Fruit fly (Drosophila melanogaster) whole organism, embryonic: ENCODE data around the gene Nplp3.
A peak's percentile ranks its signal among the peaks of the same experiment; 100 is the strongest.

Experiments
- CG10979 ChIP-seq: fragments of 200-800 bp; sonication (Bioruptor generic); optimal IDR thresholded peaks from 2 replicates; lab custom pipeline; 2018; ENCODE audit warnings: missing biosample characterization, mild to moderate bottlenecking, missing genetic modification characterization, moderate library complexity
- CG14441 ChIP-seq: fragments of 200-800 bp; sonication (Bioruptor generic); IDR thresholded peaks from 2 replicates; pipeline ENCODE4 v1.3.6; 2022; ENCODE audit warnings: missing biosample characterization, missing genetic modification characterization
- CG17829 ChIP-seq: fragments of 200-800 bp; optimal IDR thresholded peaks from 2 replicates; lab custom pipeline; 2019; ENCODE audit warnings: missing biosample characterization, mild to moderate bottlenecking, missing genetic modification characterization, moderate library complexity
- CG18764 ChIP-seq: fragments of 200-800 bp; sonication (Bioruptor generic); optimal IDR thresholded peaks from 3 replicates; lab custom pipeline; 2016; ENCODE audit warnings: missing biosample characterization, missing genetic modification characterization
- CG31224 ChIP-seq: fragments of 200-800 bp; sonication (Bioruptor generic); IDR thresholded peaks from 2 replicates; pipeline ENCODE4 v1.3.6; 2022; ENCODE audit warnings: missing biosample characterization, missing genetic modification characterization
- CG32772 ChIP-seq: fragments of 200-800 bp; sonication (Bioruptor generic); IDR thresholded peaks from 2 replicates; pipeline ENCODE4 v1.3.6; 2022; ENCODE audit warnings: missing biosample characterization, missing genetic modification characterization
- CG4424 ChIP-seq: fragments of 200-800 bp; sonication (Bioruptor generic); optimal IDR thresholded peaks from 3 replicates; lab custom pipeline; 2016; ENCODE audit warnings: missing biosample characterization, missing genetic modification characterization
- CG7839 ChIP-seq: fragments of 200-800 bp; sonication (Bioruptor generic); optimal IDR thresholded peaks from 3 replicates; lab custom pipeline; 2018; ENCODE audit warnings: missing biosample characterization, mild to moderate bottlenecking, missing genetic modification characterization, moderate library complexity
- CG7987 ChIP-seq: fragments of 200-800 bp; sonication (Bioruptor generic); optimal IDR thresholded peaks from 2 replicates; lab custom pipeline; 2018; ENCODE audit warnings: missing biosample characterization, mild to moderate bottlenecking, missing genetic modification characterization, moderate library complexity
- CG9797 ChIP-seq: fragments of 200-800 bp; sonication (Bioruptor generic); optimal IDR thresholded peaks from 3 replicates; lab custom pipeline; 2018; ENCODE audit warnings: missing biosample characterization, mild to moderate bottlenecking, missing genetic modification characterization
- Dip3 ChIP-seq: fragments of 200-800 bp; sonication (Bioruptor generic); optimal IDR thresholded peaks from 3 replicates; lab custom pipeline; 2016; ENCODE audit warnings: missing biosample characterization, missing genetic modification characterization
- Drgx ChIP-seq: fragments of 200-800 bp; sonication (Bioruptor generic); IDR thresholded peaks from 2 replicates; pipeline ENCODE4 v1.3.6; 2022; ENCODE audit warnings: missing biosample characterization, missing genetic modification characterization
- Ets97D ChIP-seq: fragments of 200-800 bp; sonication (Bioruptor generic); optimal IDR thresholded peaks from 3 replicates; lab custom pipeline; 2016; ENCODE audit warnings: missing biosample characterization, missing genetic modification characterization
- Gug ChIP-seq: fragments of 200-800 bp; sonication (Bioruptor generic); IDR thresholded peaks from 4 replicates; pipeline ENCODE4 v1.3.6; 2022; ENCODE audit warnings: missing biosample characterization, missing genetic modification characterization
- Mad ChIP-seq: fragments of 200-800 bp; sonication (Bioruptor generic); optimal IDR thresholded peaks from 2 replicates; lab custom pipeline; 2016; ENCODE audit warnings: missing biosample characterization, missing genetic modification characterization
- Med ChIP-seq: fragments of 200-800 bp; sonication (Bioruptor generic); peaks from one replicate; lab custom pipeline; 2016; ENCODE audit warnings: missing biosample characterization, missing genetic modification characterization, mild to moderate bottlenecking, inconsistent platforms, moderate library complexity
- NFAT ChIP-seq: fragments of 200-800 bp; sonication (Bioruptor generic); IDR thresholded peaks from 2 replicates; pipeline ENCODE4 v1.3.6; 2022; ENCODE audit warnings: missing biosample characterization, missing genetic modification characterization
- NK7.1 ChIP-seq: fragments of 200-800 bp; sonication (Bioruptor generic); optimal IDR thresholded peaks from 3 replicates; lab custom pipeline; 2016; ENCODE audit warnings: missing biosample characterization, missing genetic modification characterization
- Optix ChIP-seq: fragments of 200-800 bp; sonication (Bioruptor generic); IDR thresholded peaks from 3 replicates; pipeline ENCODE4 v1.3.6; 2022; ENCODE audit warnings: missing biosample characterization, missing genetic modification characterization
- Ravus ChIP-seq: fragments of 200-800 bp; sonication (Bioruptor generic); IDR thresholded peaks from 2 replicates; pipeline ENCODE4 v1.3.6; 2022; ENCODE audit warnings: missing biosample characterization, missing genetic modification characterization
- Six4 ChIP-seq: fragments of 200-800 bp; sonication (Bioruptor generic); optimal IDR thresholded peaks from 2 replicates; lab custom pipeline; 2016; ENCODE audit warnings: missing biosample characterization, missing genetic modification characterization
- Tbp ChIP-seq: fragments of >200 bp; optimal IDR thresholded peaks from 2 replicates; lab custom pipeline; 2018; ENCODE audit warnings: missing biosample characterization, missing genetic modification characterization
- Trl ChIP-seq, 3 experiments: fragments of >200 bp in 2 of 3; fragments of 200-800 bp in 1 of 3; sonication (Bioruptor generic) in 1 of 3; optimal IDR thresholded peaks; 2 replicates in 1 of 3; 3 replicates in 2 of 3; lab custom pipeline; 2016 to 2017; ENCODE audit warnings: missing biosample characterization in 1 of 3, missing genetic modification characterization in 1 of 3
- amos ChIP-seq: fragments of 200-800 bp; sonication (Bioruptor generic); IDR thresholded peaks from 2 replicates; pipeline ENCODE4 v1.3.6; 2022; ENCODE audit warnings: missing biosample characterization, missing genetic modification characterization; ENCODE audit not compliant: partially characterized antibody
- ato ChIP-seq: fragments of 200-800 bp; sonication (Bioruptor generic); IDR thresholded peaks from 2 replicates; pipeline ENCODE4 v1.3.6; 2022; ENCODE audit warnings: missing biosample characterization, missing genetic modification characterization; ENCODE audit not compliant: partially characterized antibody
- az2 ChIP-seq: fragments of 200-800 bp; sonication (Bioruptor generic); optimal IDR thresholded peaks from 3 replicates; lab custom pipeline; 2016; ENCODE audit warnings: missing biosample characterization, missing genetic modification characterization
- bsh ChIP-seq, 2 experiments: fragments of 200-800 bp; sonication (Bioruptor generic); optimal IDR thresholded peaks; 2 replicates each; lab custom pipeline; 2017 to 2018; ENCODE audit warnings: mild to moderate bottlenecking in 2 of 2, missing biosample characterization in 2 of 2, missing genetic modification characterization in 2 of 2, moderate library complexity in 1 of 2
- chinmo ChIP-seq: fragments of 200-800 bp; sonication (Bioruptor generic); IDR thresholded peaks from 4 replicates; pipeline ENCODE4 v1.3.6; 2022; ENCODE audit warnings: missing biosample characterization, missing genetic modification characterization; ENCODE audit not compliant: partially characterized antibody
- corto ChIP-seq: fragments of 200-800 bp; sonication (Bioruptor generic); optimal IDR thresholded peaks from 2 replicates; lab custom pipeline; 2016; ENCODE audit warnings: missing biosample characterization, mild to moderate bottlenecking, missing genetic modification characterization, moderate library complexity
- dimm ChIP-seq: fragments of 200-800 bp; sonication (Bioruptor generic); IDR thresholded peaks from 2 replicates; pipeline ENCODE4 v1.3.6; 2022; ENCODE audit warnings: missing biosample characterization, missing genetic modification characterization
- dm ChIP-seq: fragments of 200-800 bp; sonication (Bioruptor generic); optimal IDR thresholded peaks from 3 replicates; lab custom pipeline; 2016; ENCODE audit warnings: missing biosample characterization, missing genetic modification characterization
- dpn ChIP-seq, 2 experiments: fragments of 200-800 bp; sonication (Bioruptor generic); optimal IDR thresholded peaks; 3 replicates each; lab custom pipeline; 2016; ENCODE audit warnings: missing biosample characterization in 2 of 2, missing genetic modification characterization in 2 of 2
- ems ChIP-seq: fragments of 200-800 bp; sonication (Bioruptor generic); optimal IDR thresholded peaks from 3 replicates; lab custom pipeline; 2016; ENCODE audit warnings: missing biosample characterization, missing genetic modification characterization
- fd96Cb ChIP-seq: fragments of 200-800 bp; sonication (Bioruptor generic); optimal IDR thresholded peaks from 2 replicates; lab custom pipeline; 2018; ENCODE audit warnings: missing biosample characterization, mild to moderate bottlenecking, missing genetic modification characterization, moderate library complexity
- grn ChIP-seq: fragments of 200-800 bp; sonication (Bioruptor generic); optimal IDR thresholded peaks from 3 replicates; lab custom pipeline; 2017; ENCODE audit warnings: missing biosample characterization, missing genetic modification characterization
- gsb-n ChIP-seq: fragments of 200-800 bp; sonication (Bioruptor generic); optimal IDR thresholded peaks from 3 replicates; lab custom pipeline; 2018; ENCODE audit warnings: missing biosample characterization, mild to moderate bottlenecking, missing genetic modification characterization
- jumu ChIP-seq: fragments of 200-800 bp; sonication (Bioruptor generic); optimal IDR thresholded peaks from 3 replicates; lab custom pipeline; 2016; ENCODE audit warnings: missing biosample characterization, missing genetic modification characterization
- sima ChIP-seq: fragments of 200-800 bp; sonication (Bioruptor generic); optimal IDR thresholded peaks from 2 replicates; lab custom pipeline; 2016; ENCODE audit warnings: missing biosample characterization, missing genetic modification characterization
- sug ChIP-seq: fragments of 200-800 bp; optimal IDR thresholded peaks from 2 replicates; lab custom pipeline; 2019; ENCODE audit warnings: missing biosample characterization, mild to moderate bottlenecking, missing genetic modification characterization, moderate library complexity
- tll ChIP-seq, 2 experiments: fragments of 200-800 bp in 1 of 2; fragments of >200 bp in 1 of 2; sonication (Bioruptor generic) in 1 of 2; optimal IDR thresholded peaks; 2 replicates each; lab custom pipeline; 2017 to 2019; ENCODE audit warnings: missing biosample characterization in 2 of 2, missing genetic modification characterization in 2 of 2, mild to moderate bottlenecking in 1 of 2, moderate library complexity in 1 of 2
- z ChIP-seq: fragments of 200-800 bp; sonication (Bioruptor generic); IDR thresholded peaks from 3 replicates; pipeline ENCODE4 v1.3.6; 2022; ENCODE audit warnings: missing biosample characterization, missing genetic modification characterization

Gene Nplp3

DNA sequence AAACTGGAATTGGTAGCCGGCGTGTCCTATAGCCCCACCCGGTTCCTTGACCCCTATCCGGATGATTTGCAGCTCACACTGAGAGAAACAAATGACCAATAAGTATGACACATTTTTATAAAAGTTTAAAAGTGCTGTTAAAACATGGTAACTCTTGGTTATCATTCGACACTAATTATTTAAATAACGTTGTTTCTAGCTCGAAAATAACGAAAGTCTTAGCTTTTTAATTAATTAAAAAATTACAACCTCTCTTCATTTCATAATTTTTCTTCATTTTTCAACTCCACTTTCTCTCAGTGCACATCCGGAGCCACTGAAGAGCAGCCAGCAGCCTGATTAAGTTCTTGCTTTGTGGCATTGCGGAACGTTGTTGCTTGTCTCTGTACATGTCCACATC lies 46.4 kb downstream of the Nplp3 start (continued):
- TF ChIP-seq bsh (GFP tag; optimal IDR thresholded peaks at IDR 0.05; lab: Kevin White, UChicago) = peak in 1 of 2 experiments; percentile 64
- TF ChIP-seq fd96Cb (tag; lab: Kevin White, UChicago) = peak; percentile 13
- no peak for TF ChIP-seq CG18764 (GFP tag; lab: Kevin White, UChicago)
- peak; percentile 9 for TF ChIP-seq CG4424 (GFP tag; lab: Kevin White, UChicago)
- TF ChIP-seq Tbp = no peak
- TF ChIP-seq grn = no peak
- TF ChIP-seq Ravus (GFP tag; lab: Robert Waterston, UW) = no peak
- no peak for TF ChIP-seq dimm (GFP tag; lab: Robert Waterston, UW)
- TF ChIP-seq Ets97D = no peak
- TF ChIP-seq corto = no peak
- TF ChIP-seq az2 = no peak
- no peak for TF ChIP-seq CG7987 (GFP tag; lab: Kevin White, UChicago)
- no peak for TF ChIP-seq CG17829 (tag; lab: Kevin White, UChicago)
- no peak for TF ChIP-seq Mad
- no peak for TF ChIP-seq Six4 (GFP tag; lab: Kevin White, UChicago)
- TF ChIP-seq gsb-n = no peak
- TF ChIP-seq ato (GFP tag; lab: Robert Waterston, UW) = no peak
- peak; percentile 16 for TF ChIP-seq CG10979 (tag; lab: Kevin White, UChicago)
- peak; percentile 63 for TF ChIP-seq Drgx (GFP tag; lab: Robert Waterston, UW)
- TF ChIP-seq CG7839 (tag; lab: Kevin White, UChicago) = peak; percentile 8

dm6 chr3L:16364599-16364998 lies 46.8 kb downstream of the Nplp3 start, which contains the start of gene Cpr72Eb:
Gene Cpr72Eb, plus strand, starts transcription at chr3L:16364899.
- TF ChIP-seq NFAT (no peak), dpn (GFP tag; optimal IDR thresholded peaks at IDR 0.05; lab: Kevin White, UChicago) (no peak), Ets97D (no peak), jumu (no peak), Dip3 (GFP tag; lab: Kevin White, UChicago) (no peak), CG31224 (GFP tag; lab: Robert Waterston, UW) (no peak), ems (GFP tag; lab: Kevin White, UChicago) (no peak), CG9797 (no peak), sima (GFP tag; lab: Kevin White, UChicago) (no peak), NK7.1 (GFP tag; lab: Kevin White, UChicago) (no peak), amos (GFP tag; lab: Robert Waterston, UW) (no peak), Gug (GFP tag; lab: Robert Waterston, UW) (no peak), CG14441 (no peak), CG32772 (no peak)

- TF ChIP-seq chinmo (GFP tag; lab: Robert Waterston, UW) (0 out of 4 replicates have a peak, but pooled peaks have one; percentile 22), dm (GFP tag; lab: Kevin White, UChicago) (no peak)
These were observed 49.4 kb downstream of the Nplp3 start, which contains the start of gene Cpr72Ec for dm6 chr3L:16367240-16367639. Gene Cpr72Ec, minus strand, starts transcription at chr3L:16367340.

- TF ChIP-seq Optix (GFP tag; lab: Robert Waterston, UW) = no peak
- peak in 1 of 2 experiments; percentile 28 for TF ChIP-seq Trl (optimal IDR thresholded peaks at IDR 0.05; lab: Kevin White, UChicago)
- no peak for TF ChIP-seq Trl (GFP tag; optimal IDR thresholded peaks at IDR 0.05; lab: Kevin White, UChicago)
- TF ChIP-seq sug = peak; percentile 29
- TF ChIP-seq Med = peak; percentile 46
- TF ChIP-seq z = no peak
- no peak for TF ChIP-seq tll (GFP tag; optimal IDR thresholded peaks at IDR 0.05; lab: Kevin White, UChicago)
- 0 out of 4 replicates have a peak, but pooled peaks have one; percentile 57 for TF ChIP-seq chinmo (GFP tag; lab: Robert Waterston, UW)
These were observed 50.4 kb downstream of the Nplp3 start, which contains the start of gene CG4842 for dm6 chr3L:16368199-16368598. Gene CG4842, plus strand, starts transcription at chr3L:16368389.
